Fruit fly (Drosophila melanogaster) whole organism, embryonic: ENCODE data around the gene unc-45.

Experiments
- Adf1 ChIP-seq: fragments of 200-800 bp; sonication (Bioruptor generic); IDR thresholded peaks from 2 replicates; pipeline ENCODE4 v1.3.6; 2022; ENCODE audit warnings: missing biosample characterization, missing genetic modification characterization
- Atf-2 ChIP-seq: fragments of 200-800 bp; sonication (Bioruptor generic); optimal IDR thresholded peaks from 2 replicates; lab custom pipeline; 2016; ENCODE audit warnings: missing biosample characterization, missing genetic modification characterization
- Blimp-1 ChIP-seq: fragments of 200-800 bp; sonication (Bioruptor generic); optimal IDR thresholded peaks from 3 replicates; lab custom pipeline; 2018; ENCODE audit warnings: missing biosample characterization, missing genetic modification characterization, mild to moderate bottlenecking, moderate library complexity, missing genetic modification reagents
- CG10959 ChIP-seq: fragments of 200-800 bp; sonication (Bioruptor generic); IDR thresholded peaks from 2 replicates; pipeline ENCODE4 v1.3.6; 2022; ENCODE audit warnings: missing biosample characterization, missing genetic modification characterization
- CG10979 ChIP-seq: fragments of 200-800 bp; sonication (Bioruptor generic); optimal IDR thresholded peaks from 2 replicates; lab custom pipeline; 2018; ENCODE audit warnings: missing biosample characterization, mild to moderate bottlenecking, missing genetic modification characterization, moderate library complexity
- CG11247 ChIP-seq: fragments of 200-800 bp; sonication (Bioruptor generic); IDR thresholded peaks from 2 replicates; pipeline ENCODE4 v1.3.6; 2022; ENCODE audit warnings: missing biosample characterization, missing genetic modification characterization
- CG12391 ChIP-seq: fragments of 200-800 bp; sonication (Bioruptor generic); optimal IDR thresholded peaks from 3 replicates; lab custom pipeline; 2018; ENCODE audit warnings: missing biosample characterization, mild to moderate bottlenecking, missing genetic modification characterization, moderate library complexity
- CG12744 ChIP-seq: fragments of 200-800 bp; sonication (Bioruptor generic); optimal IDR thresholded peaks from 2 replicates; lab custom pipeline; 2016; ENCODE audit warnings: missing biosample characterization, missing genetic modification characterization
- CG13123 ChIP-seq: fragments of 200-800 bp; sonication (Bioruptor generic); optimal IDR thresholded peaks from 2 replicates; lab custom pipeline; 2016; ENCODE audit warnings: missing biosample characterization, missing genetic modification characterization
- CG13624 ChIP-seq: fragments of 200-800 bp; sonication (Bioruptor generic); optimal IDR thresholded peaks from 2 replicates; lab custom pipeline; 2016; ENCODE audit warnings: missing biosample characterization, missing genetic modification characterization
- CG14710 ChIP-seq: fragments of 200-800 bp; sonication (Bioruptor generic); optimal IDR thresholded peaks from 3 replicates; lab custom pipeline; 2019; ENCODE audit warnings: missing biosample characterization, mild to moderate bottlenecking, missing genetic modification characterization, moderate library complexity
- CG17361 ChIP-seq: fragments of 200-800 bp; sonication (Bioruptor generic); IDR thresholded peaks from 3 replicates; pipeline ENCODE4 v1.3.6; 2022; ENCODE audit warnings: missing biosample characterization, missing genetic modification characterization
- CG17802 ChIP-seq: fragments of 200-800 bp; sonication (Bioruptor generic); optimal IDR thresholded peaks from 2 replicates; lab custom pipeline; 2018; ENCODE audit warnings: missing biosample characterization, mild to moderate bottlenecking, missing genetic modification characterization, moderate library complexity
- CG18262 ChIP-seq: fragments of 200-800 bp; optimal IDR thresholded peaks from 3 replicates; lab custom pipeline; 2019; ENCODE audit warnings: missing biosample characterization, mild to moderate bottlenecking, missing genetic modification characterization, moderate library complexity
- CG18619 ChIP-seq: fragments of 200-800 bp; sonication (Bioruptor generic); optimal IDR thresholded peaks from 3 replicates; lab custom pipeline; 2017; ENCODE audit warnings: missing biosample characterization, mild to moderate bottlenecking, missing genetic modification characterization
- CG3407 ChIP-seq: fragments of 200-800 bp; sonication (Bioruptor generic); optimal IDR thresholded peaks from 2 replicates; lab custom pipeline; 2018; ENCODE audit warnings: missing biosample characterization, mild to moderate bottlenecking, missing genetic modification characterization
- CG3995 ChIP-seq: fragments of 200-800 bp; sonication (Bioruptor generic); optimal IDR thresholded peaks from 3 replicates; lab custom pipeline; 2016; ENCODE audit warnings: missing biosample characterization, missing genetic modification characterization
- CG43689 ChIP-seq: fragments of 200-800 bp; sonication (Bioruptor generic); IDR thresholded peaks from 2 replicates; pipeline ENCODE4 v1.3.6; 2022; ENCODE audit warnings: missing biosample characterization, missing genetic modification characterization
- CG6254 ChIP-seq: fragments of 200-800 bp; sonication (Bioruptor generic); optimal IDR thresholded peaks from 3 replicates; lab custom pipeline; 2017; ENCODE audit warnings: mild to moderate bottlenecking, missing biosample characterization, missing genetic modification reagents, missing genetic modification characterization
- CG6689 ChIP-seq: fragments of 200-800 bp; sonication (Bioruptor generic); IDR thresholded peaks from 2 replicates; pipeline ENCODE4 v1.3.6; 2022; ENCODE audit warnings: missing biosample characterization, missing genetic modification characterization
- CG7271 ChIP-seq: fragments of 200-800 bp; sonication (Bioruptor generic); optimal IDR thresholded peaks from 2 replicates; lab custom pipeline; 2018; ENCODE audit warnings: missing biosample characterization, mild to moderate bottlenecking, missing genetic modification characterization, moderate library complexity
- CG7786 ChIP-seq: fragments of 200-800 bp; sonication (Bioruptor generic); optimal IDR thresholded peaks from 2 replicates; lab custom pipeline; 2016; ENCODE audit warnings: missing biosample characterization, missing genetic modification characterization
- CG7839 ChIP-seq: fragments of 200-800 bp; sonication (Bioruptor generic); optimal IDR thresholded peaks from 3 replicates; lab custom pipeline; 2018; ENCODE audit warnings: missing biosample characterization, mild to moderate bottlenecking, missing genetic modification characterization, moderate library complexity
- CG9215 ChIP-seq: fragments of 200-800 bp; sonication (Bioruptor generic); IDR thresholded peaks from 2 replicates; pipeline ENCODE4 v1.3.6; 2022; ENCODE audit warnings: missing biosample characterization, missing genetic modification characterization
- CG9797 ChIP-seq: fragments of 200-800 bp; sonication (Bioruptor generic); optimal IDR thresholded peaks from 3 replicates; lab custom pipeline; 2018; ENCODE audit warnings: missing biosample characterization, mild to moderate bottlenecking, missing genetic modification characterization
- D19B ChIP-seq: fragments of 200-800 bp; sonication (Bioruptor generic); optimal IDR thresholded peaks from 2 replicates; lab custom pipeline; 2017; ENCODE audit warnings: missing biosample characterization, mild to moderate bottlenecking, missing genetic modification characterization
- HmgD ChIP-seq: fragments of 200-800 bp; sonication (Bioruptor generic); optimal IDR thresholded peaks from 3 replicates; lab custom pipeline; 2016; ENCODE audit warnings: missing biosample characterization, missing genetic modification characterization
- Hmx ChIP-seq: fragments of 200-800 bp; sonication (Bioruptor generic); optimal IDR thresholded peaks from 2 replicates; lab custom pipeline; 2016; ENCODE audit warnings: missing biosample characterization, missing genetic modification characterization
- Hr39 ChIP-seq: fragments of >200 bp; optimal IDR thresholded peaks from 2 replicates; lab custom pipeline; 2017
- Lpt ChIP-seq: fragments of >200 bp; optimal IDR thresholded peaks from 2 replicates; lab custom pipeline; 2018; ENCODE audit warnings: missing biosample characterization, missing genetic modification characterization
- MESR4 ChIP-seq: fragments of 200-800 bp; sonication (Bioruptor generic); optimal IDR thresholded peaks from 2 replicates; lab custom pipeline; 2018; ENCODE audit warnings: missing biosample characterization, mild to moderate bottlenecking, missing genetic modification characterization, moderate library complexity
- abd-A ChIP-seq: fragments of 200-800 bp; sonication (Bioruptor generic); optimal IDR thresholded peaks from 3 replicates; lab custom pipeline; 2019; ENCODE audit warnings: missing biosample characterization, mild to moderate bottlenecking, missing genetic modification characterization, moderate library complexity
- br ChIP-seq: fragments of >200 bp; optimal IDR thresholded peaks from 2 replicates; lab custom pipeline; 2017
- btn ChIP-seq: fragments of 200-800 bp; sonication (Bioruptor generic); optimal IDR thresholded peaks from 2 replicates; lab custom pipeline; 2016; ENCODE audit warnings: missing biosample characterization, missing genetic modification characterization
- cad ChIP-seq: fragments of >200 bp; optimal IDR thresholded peaks from 2 replicates; lab custom pipeline; 2017; ENCODE audit warnings: missing biosample characterization, missing genetic modification characterization
- chm ChIP-seq: fragments of 200-800 bp; sonication (Bioruptor generic); IDR thresholded peaks from 2 replicates; pipeline ENCODE4 v1.3.6; 2022; ENCODE audit warnings: missing biosample characterization, missing genetic modification characterization
- chn ChIP-seq: fragments of 200-800 bp; sonication (Bioruptor generic); optimal IDR thresholded peaks from 2 replicates; lab custom pipeline; 2016; ENCODE audit warnings: missing biosample characterization, missing genetic modification characterization
- crol ChIP-seq: fragments of 200-800 bp; sonication (Bioruptor generic); IDR thresholded peaks from 2 replicates; pipeline ENCODE4 v1.3.6; 2022; ENCODE audit warnings: missing biosample characterization, missing genetic modification characterization
- cwo ChIP-seq: fragments of 200-800 bp; sonication (Bioruptor generic); optimal IDR thresholded peaks from 3 replicates; lab custom pipeline; 2017; ENCODE audit warnings: missing biosample characterization, missing genetic modification characterization, mild to moderate bottlenecking, moderate library complexity, missing genetic modification reagents
- dimm ChIP-seq: fragments of 200-800 bp; sonication (Bioruptor generic); IDR thresholded peaks from 2 replicates; pipeline ENCODE4 v1.3.6; 2022; ENCODE audit warnings: missing biosample characterization, missing genetic modification characterization
- en ChIP-seq: fragments of 200-800 bp; sonication (Bioruptor generic); optimal IDR thresholded peaks from 2 replicates; lab custom pipeline; 2016; ENCODE audit warnings: missing biosample characterization, missing genetic modification characterization
- ewg ChIP-seq: fragments of 200-800 bp; sonication (Bioruptor generic); optimal IDR thresholded peaks from 3 replicates; lab custom pipeline; 2017; ENCODE audit warnings: mild to moderate bottlenecking, missing biosample characterization, missing genetic modification reagents, missing genetic modification characterization
- eyg ChIP-seq: fragments of 200-800 bp; sonication (Bioruptor generic); optimal IDR thresholded peaks from 3 replicates; lab custom pipeline; 2016; ENCODE audit warnings: missing biosample characterization, missing genetic modification characterization
- fru ChIP-seq: fragments of >200 bp; optimal IDR thresholded peaks from 2 replicates; lab custom pipeline; 2017
- gt ChIP-seq: fragments of 200-800 bp; sonication (Bioruptor generic); IDR thresholded peaks from 2 replicates; pipeline ENCODE4 v1.3.6; 2022; ENCODE audit warnings: missing biosample characterization, missing genetic modification characterization
- ind ChIP-seq: fragments of 200-800 bp; sonication (Bioruptor generic); optimal IDR thresholded peaks from 3 replicates; lab custom pipeline; 2016; ENCODE audit warnings: missing biosample characterization, missing genetic modification characterization
- lola ChIP-seq, 3 experiments: fragments of >200 bp in 2 of 3; fragments of 200-800 bp in 1 of 3; sonication (Bioruptor generic) in 1 of 3; optimal IDR thresholded peaks; 2 replicates each; lab custom pipeline; 2017 to 2019; ENCODE audit warnings: missing biosample characterization in 3 of 3, missing genetic modification characterization in 3 of 3, mild to moderate bottlenecking in 1 of 3, moderate library complexity in 1 of 3
- pros ChIP-seq: fragments of 200-800 bp; sonication (Bioruptor generic); optimal IDR thresholded peaks from 3 replicates; lab custom pipeline; 2019; ENCODE audit warnings: missing biosample characterization, mild to moderate bottlenecking, missing genetic modification characterization, moderate library complexity
- pum ChIP-seq: fragments of 200-800 bp; sonication (Bioruptor generic); optimal IDR thresholded peaks from 2 replicates; lab custom pipeline; 2016; ENCODE audit warnings: missing biosample characterization, missing genetic modification characterization
- repo ChIP-seq: fragments of 200-800 bp; sonication (Bioruptor generic); optimal IDR thresholded peaks from 2 replicates; lab custom pipeline; 2016; ENCODE audit warnings: missing biosample characterization, missing genetic modification characterization
- stwl ChIP-seq: fragments of 200-800 bp; sonication (Bioruptor generic); optimal IDR thresholded peaks from 3 replicates; lab custom pipeline; 2018; ENCODE audit warnings: missing biosample characterization, mild to moderate bottlenecking, missing genetic modification characterization, moderate library complexity
- unpg ChIP-seq: fragments of 200-800 bp; sonication (Bioruptor generic); optimal IDR thresholded peaks from 3 replicates; lab custom pipeline; 2018; ENCODE audit warnings: missing biosample characterization, mild to moderate bottlenecking, missing genetic modification characterization, moderate library complexity

Gene unc-45

DNA sequence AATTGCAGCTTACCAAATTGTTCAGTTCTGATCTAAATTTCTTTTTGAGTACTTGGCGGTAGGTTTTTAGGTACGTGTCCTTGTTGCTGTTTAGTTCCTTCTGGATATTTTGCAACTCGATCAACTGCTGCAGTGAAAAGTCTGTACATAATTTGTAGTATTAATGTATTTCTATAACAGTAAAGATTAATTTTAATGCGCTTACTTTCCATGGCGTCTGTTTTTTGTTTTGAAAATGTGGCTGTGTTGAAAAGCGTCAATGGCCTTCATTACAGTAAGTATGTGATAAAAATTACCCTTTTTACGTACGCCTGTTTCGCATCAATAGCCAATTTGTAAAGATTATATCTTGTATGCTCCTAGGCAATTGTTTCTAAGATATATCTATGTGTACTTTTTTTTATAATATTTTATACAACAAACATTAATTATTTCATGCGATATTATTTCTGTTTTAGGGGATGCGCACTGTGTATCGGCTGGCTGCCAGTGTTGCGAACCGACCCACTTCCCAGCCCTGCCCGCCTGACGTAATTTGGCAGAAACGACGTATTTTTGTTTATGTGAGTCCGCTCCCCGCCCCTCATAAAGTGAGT lies 31.9 kb upstream of the unc-45 start, which contains the start of the genes Kmn2 and CG2698 (continued):
- TF ChIP-seq Atf-2 (GFP tag; lab: Kevin White, UChicago) (peak; percentile 63), CG12391 (tag; lab: Kevin White, UChicago) (peak; percentile 97), unpg (GFP tag; lab: Kevin White, UChicago) (peak; percentile 95), Hr39 (lab: Kevin White, UChicago) (no peak), repo (GFP tag; lab: Kevin White, UChicago) (peak; percentile 67), MESR4 (no peak), CG12744 (GFP tag; lab: Kevin White, UChicago) (peak; percentile 73), CG3407 (GFP tag; lab: Kevin White, UChicago) (peak; percentile 89), CG17802 (tag; lab: Kevin White, UChicago) (peak; percentile 73), en (GFP tag; lab: Kevin White, UChicago) (no peak), CG7839 (tag; lab: Kevin White, UChicago) (peak; percentile 97), CG6254 (peak; percentile 92), CG3995 (GFP tag; lab: Kevin White, UChicago) (peak; percentile 69), HmgD (peak; percentile 32), eyg (GFP tag; lab: Kevin White, UChicago) (peak; percentile 10), Lpt (no peak), CG7786 (GFP tag; lab: Kevin White, UChicago) (peak; percentile 74), cad (GFP tag; lab: Kevin White, UChicago) (no peak), stwl (tag; lab: Kevin White, UChicago) (peak; percentile 90), cwo (GFP tag; lab: Kevin White, UChicago) (peak; percentile 88), lola (GFP tag; optimal IDR thresholded peaks at IDR 0.05; lab: Kevin White, UChicago) (peak in 1 of 3 experiments; percentile 91), CG10959 (peak; percentile 96), Hmx (peak; percentile 68), CG9215 (GFP tag; lab: Robert Waterston, UW) (peak; percentile 97), crol (GFP tag; lab: Robert Waterston, UW) (peak; percentile 86), ewg (GFP tag; lab: Kevin White, UChicago) (peak; percentile 92), CG10979 (peak; percentile 90), dimm (GFP tag; lab: Robert Waterston, UW) (peak; percentile 95), CG14710 (tag; lab: Kevin White, UChicago) (peak; percentile 96), CG6689 (GFP tag; lab: Robert Waterston, UW) (peak; percentile 98), chn (GFP tag; lab: Kevin White, UChicago) (peak; percentile 86), CG11247 (GFP tag; lab: Robert Waterston, UW) (peak; percentile 98), Adf1 (GFP tag; lab: Robert Waterston, UW) (peak; percentile 85), br (no peak), CG17361 (GFP tag; lab: Robert Waterston, UW) (peak; percentile 97), CG7271 (tag; lab: Kevin White, UChicago) (peak; percentile 68), CG43689 (GFP tag; lab: Robert Waterston, UW) (peak; percentile 93), CG18619 (GFP tag; lab: Kevin White, UChicago) (peak; percentile 94), D19B (GFP tag; lab: Kevin White, UChicago) (peak; percentile 85), abd-A (no peak), ind (peak; percentile 97), fru (lab: Kevin White, UChicago) (no peak), CG18262 (tag; lab: Kevin White, UChicago) (peak; percentile 95), pum (GFP tag; lab: Kevin White, UChicago) (peak; percentile 85), CG13123 (GFP tag; lab: Kevin White, UChicago) (peak; percentile 85), pros (GFP tag; lab: Kevin White, UChicago) (peak; percentile 12), CG9797 (peak; percentile 52), chm (GFP tag; lab: Robert Waterston, UW) (peak; percentile 98), Blimp-1 (GFP tag; lab: Kevin White, UChicago) (peak; percentile 92), gt (GFP tag; lab: Robert Waterston, UW) (peak; percentile 95), CG13624 (GFP tag; lab: Kevin White, UChicago) (peak; percentile 73), btn (GFP tag; lab: Kevin White, UChicago) (no peak)
